Fruit fly (Drosophila melanogaster) whole organism, embryonic: ENCODE results near the gene CG14535.

Experiments
- Ada2b ChIP-seq: fragments of 200-800 bp; sonication (Bioruptor generic); IDR thresholded peaks from 2 replicates; pipeline ENCODE4 v1.3.6; 2022; ENCODE audit warnings: missing biosample characterization, missing genetic modification characterization
- CG11504 ChIP-seq: fragments of 200-800 bp; sonication (Bioruptor generic); optimal IDR thresholded peaks from 3 replicates; lab custom pipeline; 2019; ENCODE audit warnings: missing biosample characterization, mild to moderate bottlenecking, missing genetic modification characterization, moderate library complexity
- CG11695 ChIP-seq: fragments of 200-800 bp; sonication (Bioruptor generic); IDR thresholded peaks from 3 replicates; pipeline ENCODE4 v1.3.6; 2022; ENCODE audit warnings: missing biosample characterization, missing genetic modification characterization
- CG1233 ChIP-seq: fragments of 200-800 bp; sonication (Bioruptor generic); optimal IDR thresholded peaks from 4 replicates; lab custom pipeline; 2018; ENCODE audit warnings: missing biosample characterization, mild to moderate bottlenecking, missing genetic modification characterization
- CG13424 ChIP-seq: fragments of 200-800 bp; sonication (Bioruptor generic); optimal IDR thresholded peaks from 2 replicates; lab custom pipeline; 2019; ENCODE audit warnings: missing biosample characterization, mild to moderate bottlenecking, missing genetic modification characterization, moderate library complexity
- CG14050 ChIP-seq: fragments of 200-800 bp; sonication (Bioruptor generic); IDR thresholded peaks from 3 replicates; pipeline ENCODE4 v1.3.6; 2022; ENCODE audit warnings: missing biosample characterization, missing genetic modification characterization
- CG15479 ChIP-seq: fragments of 200-800 bp; sonication (Bioruptor generic); optimal IDR thresholded peaks from 3 replicates; lab custom pipeline; 2019; ENCODE audit warnings: missing biosample characterization, mild to moderate bottlenecking, missing genetic modification characterization, moderate library complexity
- CG15601 ChIP-seq: fragments of 200-800 bp; sonication (Bioruptor generic); optimal IDR thresholded peaks from 3 replicates; lab custom pipeline; 2019; ENCODE audit warnings: missing biosample characterization, mild to moderate bottlenecking, missing genetic modification characterization, moderate library complexity
- CG17385 ChIP-seq: fragments of 200-800 bp; sonication (Bioruptor generic); optimal IDR thresholded peaks from 3 replicates; lab custom pipeline; 2018; ENCODE audit warnings: missing biosample characterization, mild to moderate bottlenecking, missing genetic modification characterization
- CG17612 ChIP-seq: fragments of 200-800 bp; sonication (Bioruptor generic); IDR thresholded peaks from 2 replicates; pipeline ENCODE4 v1.3.6; 2022; ENCODE audit warnings: missing biosample characterization, missing genetic modification characterization
- CG18262 ChIP-seq: fragments of 200-800 bp; optimal IDR thresholded peaks from 3 replicates; lab custom pipeline; 2019; ENCODE audit warnings: missing biosample characterization, mild to moderate bottlenecking, missing genetic modification characterization, moderate library complexity
- CG2712 ChIP-seq: fragments of 200-800 bp; optimal IDR thresholded peaks from 3 replicates; lab custom pipeline; 2019; ENCODE audit warnings: missing biosample characterization, mild to moderate bottlenecking, missing genetic modification characterization, moderate library complexity
- CG2889 ChIP-seq: fragments of 200-800 bp; sonication (Bioruptor generic); IDR thresholded peaks from 3 replicates; pipeline ENCODE4 v1.3.6; 2022; ENCODE audit warnings: missing biosample characterization, missing genetic modification characterization
- CG4282 ChIP-seq: fragments of 200-800 bp; sonication (Bioruptor generic); optimal IDR thresholded peaks from 2 replicates; lab custom pipeline; 2016; ENCODE audit warnings: missing biosample characterization, missing genetic modification characterization
- CG6689 ChIP-seq: fragments of 200-800 bp; sonication (Bioruptor generic); IDR thresholded peaks from 2 replicates; pipeline ENCODE4 v1.3.6; 2022; ENCODE audit warnings: missing biosample characterization, missing genetic modification characterization
- CG7372 ChIP-seq: fragments of 200-800 bp; sonication (Bioruptor generic); IDR thresholded peaks from 2 replicates; pipeline ENCODE4 v1.3.6; 2022; ENCODE audit warnings: missing biosample characterization, missing genetic modification characterization
- CG7839 ChIP-seq: fragments of 200-800 bp; sonication (Bioruptor generic); optimal IDR thresholded peaks from 3 replicates; lab custom pipeline; 2018; ENCODE audit warnings: missing biosample characterization, mild to moderate bottlenecking, missing genetic modification characterization, moderate library complexity
- CG7963 ChIP-seq: fragments of 200-800 bp; sonication (Bioruptor generic); IDR thresholded peaks from 3 replicates; pipeline ENCODE4 v1.3.6; 2022; ENCODE audit warnings: missing biosample characterization, missing genetic modification characterization; ENCODE audit not compliant: partially characterized antibody
- CG8290 ChIP-seq, 3 experiments: fragments of 200-800 bp; sonication (Bioruptor generic); optimal IDR thresholded peaks; 2 replicates each; lab custom pipeline; 2016 to 2019; ENCODE audit warnings: missing biosample characterization in 3 of 3, missing genetic modification characterization in 3 of 3, mild to moderate bottlenecking in 2 of 3, moderate library complexity in 1 of 3
- CG8478 ChIP-seq: fragments of >200 bp; optimal IDR thresholded peaks from 2 replicates; lab custom pipeline; 2018
- CG9437 ChIP-seq: fragments of 200-800 bp; sonication (Bioruptor generic); optimal IDR thresholded peaks from 2 replicates; lab custom pipeline; 2018; ENCODE audit warnings: missing biosample characterization, mild to moderate bottlenecking, missing genetic modification characterization
- CG9932 ChIP-seq: fragments of 200-800 bp; sonication (Bioruptor generic); IDR thresholded peaks from 2 replicates; pipeline ENCODE4 v1.3.6; 2022; ENCODE audit warnings: missing biosample characterization, missing genetic modification characterization
- CoRest ChIP-seq: fragments of 200-800 bp; sonication (Bioruptor generic); optimal IDR thresholded peaks from 3 replicates; lab custom pipeline; 2018; ENCODE audit warnings: missing biosample characterization, mild to moderate bottlenecking, missing genetic modification characterization, moderate library complexity
- ERR ChIP-seq: fragments of 200-800 bp; sonication (Bioruptor generic); optimal IDR thresholded peaks from 2 replicates; lab custom pipeline; 2016; ENCODE audit warnings: missing biosample characterization, missing genetic modification characterization
- Eip74EF ChIP-seq, 2 experiments: fragments of 200-800 bp in 1 of 2; fragments of >200 bp in 1 of 2; sonication (Bioruptor generic) in 1 of 2; optimal IDR thresholded peaks; 2 replicates each; lab custom pipeline; 2017 to 2019; ENCODE audit warnings: missing biosample characterization in 2 of 2, missing genetic modification characterization in 2 of 2, mild to moderate bottlenecking in 1 of 2, moderate library complexity in 1 of 2
- Ets65A ChIP-seq: fragments of 200-800 bp; sonication (Bioruptor generic); peaks from one replicate; lab custom pipeline; 2016; ENCODE audit warnings: missing biosample characterization, missing genetic modification characterization
- Side ChIP-seq: fragments of 200-800 bp; sonication (Bioruptor generic); optimal IDR thresholded peaks from 2 replicates; lab custom pipeline; 2016; ENCODE audit warnings: missing biosample characterization, missing genetic modification characterization
- Six4 ChIP-seq: fragments of 200-800 bp; sonication (Bioruptor generic); optimal IDR thresholded peaks from 2 replicates; lab custom pipeline; 2016; ENCODE audit warnings: missing biosample characterization, missing genetic modification characterization
- ab ChIP-seq: fragments of 200-800 bp; sonication (Bioruptor generic); optimal IDR thresholded peaks from 2 replicates; lab custom pipeline; 2016; ENCODE audit warnings: missing biosample characterization, missing genetic modification characterization
- az2 ChIP-seq: fragments of 200-800 bp; sonication (Bioruptor generic); optimal IDR thresholded peaks from 3 replicates; lab custom pipeline; 2016; ENCODE audit warnings: missing biosample characterization, missing genetic modification characterization
- bowl ChIP-seq: fragments of 200-800 bp; sonication (Bioruptor generic); IDR thresholded peaks from 2 replicates; pipeline ENCODE4 v1.3.6; 2022; ENCODE audit warnings: missing biosample characterization, missing genetic modification characterization
- btn ChIP-seq: fragments of 200-800 bp; sonication (Bioruptor generic); optimal IDR thresholded peaks from 2 replicates; lab custom pipeline; 2016; ENCODE audit warnings: missing biosample characterization, missing genetic modification characterization
- dan ChIP-seq: fragments of 200-800 bp; sonication (Bioruptor generic); IDR thresholded peaks from 2 replicates; pipeline ENCODE4 v1.3.6; 2022; ENCODE audit warnings: missing biosample characterization, missing genetic modification characterization
- disco-r ChIP-seq: fragments of 200-800 bp; sonication (Bioruptor generic); optimal IDR thresholded peaks from 2 replicates; lab custom pipeline; 2016; ENCODE audit warnings: missing biosample characterization, missing genetic modification characterization
- dpn ChIP-seq, 2 experiments: fragments of 200-800 bp; sonication (Bioruptor generic); optimal IDR thresholded peaks; 3 replicates each; lab custom pipeline; 2016; ENCODE audit warnings: missing biosample characterization in 2 of 2, missing genetic modification characterization in 2 of 2
- esg ChIP-seq: fragments of 200-800 bp; sonication (Bioruptor generic); conservative IDR thresholded peaks from 2 replicates; pipeline ENCODE4 v1.3.6; 2022; ENCODE audit warnings: missing biosample characterization, missing genetic modification characterization
- gro ChIP-seq: fragments of 200-800 bp; sonication (Bioruptor generic); optimal IDR thresholded peaks from 2 replicates; lab custom pipeline; 2016; ENCODE audit warnings: missing biosample characterization, missing genetic modification characterization
- h ChIP-seq: fragments of >200 bp; optimal IDR thresholded peaks from 2 replicates; lab custom pipeline; 2017
- hbn ChIP-seq: fragments of 200-800 bp; sonication (Bioruptor generic); IDR thresholded peaks from 2 replicates; pipeline ENCODE4 v1.3.6; 2022; ENCODE audit warnings: missing biosample characterization, missing genetic modification characterization; ENCODE audit not compliant: partially characterized antibody
- kni ChIP-seq: fragments of 200-800 bp; sonication (Bioruptor generic); optimal IDR thresholded peaks from 3 replicates; lab custom pipeline; 2017; ENCODE audit warnings: mild to moderate bottlenecking, missing biosample characterization, missing genetic modification reagents, missing genetic modification characterization
- lbe ChIP-seq: fragments of 200-800 bp; sonication (Bioruptor generic); optimal IDR thresholded peaks from 2 replicates; lab custom pipeline; 2016; ENCODE audit warnings: missing biosample characterization, mild to moderate bottlenecking, missing genetic modification characterization
- lmd ChIP-seq: fragments of 200-800 bp; sonication (Bioruptor generic); IDR thresholded peaks from 2 replicates; pipeline ENCODE4 v1.3.6; 2022; ENCODE audit warnings: missing biosample characterization, missing genetic modification characterization
- maf-S ChIP-seq: fragments of 200-800 bp; sonication (Bioruptor generic); optimal IDR thresholded peaks from 2 replicates; lab custom pipeline; 2016; ENCODE audit warnings: missing biosample characterization, missing genetic modification characterization
- mirr ChIP-seq: fragments of 200-800 bp; sonication (Bioruptor generic); optimal IDR thresholded peaks from 3 replicates; lab custom pipeline; 2018; ENCODE audit warnings: missing biosample characterization, mild to moderate bottlenecking, missing genetic modification characterization
- pho ChIP-seq: fragments of 200-800 bp; sonication (Bioruptor generic); optimal IDR thresholded peaks from 2 replicates; lab custom pipeline; 2016; ENCODE audit warnings: missing biosample characterization, missing genetic modification characterization
- prd ChIP-seq, 3 experiments: fragments of >200 bp in 2 of 3; fragments of 200-800 bp in 1 of 3; sonication (Bioruptor generic) in 1 of 3; optimal IDR thresholded peaks in 2 of 3; IDR thresholded peaks in 1 of 3; 2 replicates in 2 of 3; 3 replicates in 1 of 3; pipeline versions ENCODE4 v1.3.6 to Lab custom; 2017 to 2022; ENCODE audit warnings: missing biosample characterization in 1 of 3, missing genetic modification characterization in 1 of 3
- schlank ChIP-seq: fragments of 200-800 bp; sonication (Bioruptor generic); optimal IDR thresholded peaks from 2 replicates; lab custom pipeline; 2018; ENCODE audit warnings: missing biosample characterization, mild to moderate bottlenecking, missing genetic modification characterization
- slbo ChIP-seq: fragments of 200-800 bp; sonication (Bioruptor generic); IDR thresholded peaks from 2 replicates; pipeline ENCODE4 v1.3.6; 2022; ENCODE audit warnings: missing biosample characterization, missing genetic modification characterization
- sqz ChIP-seq: fragments of 200-800 bp; sonication (Bioruptor generic); optimal IDR thresholded peaks from 3 replicates; lab custom pipeline; 2018; ENCODE audit warnings: missing biosample characterization, mild to moderate bottlenecking, missing genetic modification characterization
- ssp ChIP-seq: fragments of 200-800 bp; sonication (Bioruptor generic); IDR thresholded peaks from 2 replicates; pipeline ENCODE4 v1.3.6; 2022; ENCODE audit warnings: missing biosample characterization, missing genetic modification characterization
- toy ChIP-seq: fragments of 200-800 bp; sonication (Bioruptor generic); IDR thresholded peaks from 2 replicates; pipeline ENCODE4 v1.3.6; 2022; ENCODE audit warnings: missing biosample characterization, missing genetic modification characterization
- yki ChIP-seq: fragments of >200 bp; optimal IDR thresholded peaks from 3 replicates; lab custom pipeline; 2018

The CG14535 gene

dm6 chr2L:7890654-7891114, 35.4 kb upstream of the CG14535 start, which contains the start of gene Spn28Db (continued):
- TF ChIP-seq CG1233 (GFP tag; lab: Kevin White, UChicago) = no peak
- no peak for TF ChIP-seq Six4
- TF ChIP-seq lmd = no peak
- TF ChIP-seq disco-r (GFP tag; lab: Kevin White, UChicago) = peak; percentile 3
- TF ChIP-seq CG2712 (tag; lab: Kevin White, UChicago) = peak; percentile 38
- TF ChIP-seq CG7839 = peak; percentile 37
- peak; percentile 6 for TF ChIP-seq CG8290 (GFP tag; optimal IDR thresholded peaks at IDR 0.05; lab: Kevin White, UChicago)
- no peak for TF ChIP-seq CG8290 (tag; optimal IDR thresholded peaks at IDR 0.05; lab: Kevin White, UChicago)
- no peak for TF ChIP-seq CG7372 (GFP tag; lab: Robert Waterston, UW)
- TF ChIP-seq dan (GFP tag; lab: Robert Waterston, UW) = no peak
- TF ChIP-seq CG4282 (GFP tag; lab: Kevin White, UChicago) = no peak
- TF ChIP-seq gro = no peak
- no peak for TF ChIP-seq az2 (GFP tag; lab: Kevin White, UChicago)
- peak; percentile 84 for TF ChIP-seq CG15601 (tag; lab: Kevin White, UChicago)
- no peak for TF ChIP-seq bowl (GFP tag; lab: Robert Waterston, UW)
- no peak for TF ChIP-seq yki (lab: Kevin White, UChicago)
- TF ChIP-seq CG9932 (GFP tag; lab: Robert Waterston, UW) = no peak
- no peak for TF ChIP-seq CG2889 (GFP tag; lab: Robert Waterston, UW)
- TF ChIP-seq lbe (GFP tag; lab: Kevin White, UChicago) = no peak
- no peak for TF ChIP-seq CG8478 (lab: Kevin White, UChicago)
- no peak for TF ChIP-seq CoRest (tag; lab: Kevin White, UChicago)
- peak; percentile 84 for TF ChIP-seq Ets65A (GFP tag; lab: Kevin White, UChicago)
- TF ChIP-seq hbn (GFP tag; lab: Robert Waterston, UW) = no peak
- TF ChIP-seq pho = peak; percentile 33
- TF ChIP-seq esg = no peak
- no peak for TF ChIP-seq ERR (GFP tag; lab: Kevin White, UChicago)
- peak; percentile 66 for TF ChIP-seq CG11504
- no peak for TF ChIP-seq prd (optimal IDR thresholded peaks at IDR 0.05; lab: Kevin White, UChicago)
- TF ChIP-seq prd (GFP tag; IDR thresholded peaks at IDR 0.05; lab: Robert Waterston, UW) = no peak
- no peak for TF ChIP-seq CG17612 (GFP tag; lab: Robert Waterston, UW)
- TF ChIP-seq maf-S (GFP tag; lab: Kevin White, UChicago) = no peak
- TF ChIP-seq mirr (GFP tag; lab: Kevin White, UChicago) = no peak
- TF ChIP-seq CG7963 (GFP tag; lab: Robert Waterston, UW) = peak; percentile 56; the same call in 1 of the 3 replicates
- TF ChIP-seq kni (GFP tag; lab: Kevin White, UChicago) = no peak
- TF ChIP-seq schlank (tag; lab: Kevin White, UChicago) = no peak
- no peak for TF ChIP-seq slbo (GFP tag; lab: Robert Waterston, UW)
- TF ChIP-seq dpn (GFP tag; optimal IDR thresholded peaks at IDR 0.05; lab: Kevin White, UChicago) = peak in 1 of 2 experiments; percentile 7
- no peak for TF ChIP-seq CG17385 (GFP tag; lab: Kevin White, UChicago)
- no peak for TF ChIP-seq ab (GFP tag; lab: Kevin White, UChicago)
- no peak for TF ChIP-seq Eip74EF (GFP tag; optimal IDR thresholded peaks at IDR 0.05; lab: Kevin White, UChicago)
- TF ChIP-seq btn (GFP tag; lab: Kevin White, UChicago) = no peak
- no peak for TF ChIP-seq Ada2b
- TF ChIP-seq sqz (GFP tag; lab: Kevin White, UChicago) = no peak
- TF ChIP-seq ssp (GFP tag; lab: Robert Waterston, UW) = no peak
- no peak for TF ChIP-seq CG9437 (GFP tag; lab: Kevin White, UChicago)
- TF ChIP-seq CG11695 (GFP tag; lab: Robert Waterston, UW) = no peak
- TF ChIP-seq CG6689 (GFP tag; lab: Robert Waterston, UW) = no peak
- no peak for TF ChIP-seq h (lab: Kevin White, UChicago)
- no peak for TF ChIP-seq CG15479 (GFP tag; lab: Kevin White, UChicago)
- no peak for TF ChIP-seq CG14050 (GFP tag; lab: Robert Waterston, UW)
- no peak for TF ChIP-seq CG18262
- no peak for TF ChIP-seq CG13424 (tag; lab: Kevin White, UChicago)
- TF ChIP-seq Side = peak; percentile 26
- TF ChIP-seq toy (GFP tag; lab: Robert Waterston, UW) = no peak
